Fruit fly (Drosophila melanogaster) whole organism, wandering third instar larva: ENCODE data around the gene UQCR-6.4L.

Experiments used
- Abd-B ChIP-seq: fragments of >200 bp; optimal IDR thresholded peaks from 2 replicates; lab custom pipeline; 2017; ENCODE audit warnings: missing biosample characterization, missing genetic modification characterization
- CG32264 ChIP-seq: fragments of 200-800 bp; sonication (Bioruptor generic); optimal IDR thresholded peaks from 2 replicates; lab custom pipeline; 2016; ENCODE audit warnings: missing biosample characterization, missing genetic modification characterization
- CG9705 ChIP-seq: fragments of 200-800 bp; sonication (Bioruptor generic); optimal IDR thresholded peaks from 2 replicates; lab custom pipeline; 2018; ENCODE audit warnings: missing biosample characterization, mild to moderate bottlenecking, missing genetic modification characterization
- CrebA ChIP-seq: fragments of 200-800 bp; sonication (Bioruptor generic); optimal IDR thresholded peaks from 2 replicates; lab custom pipeline; 2016; ENCODE audit warnings: missing biosample characterization, mild to moderate bottlenecking, missing genetic modification characterization, borderline replicate concordance
- Dfd ChIP-seq: fragments of >200 bp; optimal IDR thresholded peaks from 2 replicates; lab custom pipeline; 2017; ENCODE audit warnings: missing biosample characterization, missing genetic modification characterization
- Dif ChIP-seq: fragments of 200-275, 200-300 bp; sonication (Bioruptor generic); optimal IDR thresholded peaks from 2 replicates; lab custom pipeline; 2018; ENCODE audit warnings: missing biosample characterization, missing genetic modification characterization; ENCODE audit not compliant: partially characterized antibody
- GATAd ChIP-seq: sonication (Bioruptor generic); optimal IDR thresholded peaks from 2 replicates; lab custom pipeline; 2016; ENCODE audit warnings: missing biosample characterization, missing genetic modification characterization
- HLH106 ChIP-seq: fragments of 200-800 bp; optimal IDR thresholded peaks from 3 replicates; lab custom pipeline; 2019; ENCODE audit warnings: missing biosample characterization, mild to moderate bottlenecking, missing genetic modification characterization, moderate library complexity
- Hr78 ChIP-seq: fragments of >200 bp; optimal IDR thresholded peaks from 2 replicates; lab custom pipeline; 2017; ENCODE audit warnings: missing biosample characterization, missing genetic modification characterization
- Hr83 ChIP-seq: fragments of 200-300 bp; sonication (Bioruptor generic); optimal IDR thresholded peaks from 2 replicates; lab custom pipeline; 2016; ENCODE audit warnings: missing biosample characterization, mild to moderate bottlenecking, missing genetic modification characterization, moderate library complexity; ENCODE audit not compliant: poor library complexity, severe bottlenecking
- Jra ChIP-seq: sonication (Bioruptor generic); optimal IDR thresholded peaks from 2 replicates; lab custom pipeline; 2016; ENCODE audit warnings: missing biosample characterization, missing genetic modification characterization
- Mio ChIP-seq: sonication (Bioruptor generic); optimal IDR thresholded peaks from 2 replicates; lab custom pipeline; 2016; ENCODE audit warnings: missing biosample characterization, missing genetic modification characterization
- Myc ChIP-seq: fragments of >200 bp; optimal IDR thresholded peaks from 2 replicates; lab custom pipeline; 2017
- OdsH ChIP-seq: fragments of 200-800 bp; sonication (Bioruptor generic); optimal IDR thresholded peaks from 2 replicates; lab custom pipeline; 2016; ENCODE audit warnings: missing biosample characterization, mild to moderate bottlenecking, missing genetic modification characterization
- Rel ChIP-seq, 2 experiments: fragments of 200-800 bp; sonication (Bioruptor generic) in 1 of 2; optimal IDR thresholded peaks; 2 replicates in 1 of 2; 3 replicates in 1 of 2; lab custom pipeline; 2016 to 2019; ENCODE audit warnings: mild to moderate bottlenecking in 2 of 2, missing biosample characterization in 2 of 2, missing genetic modification characterization in 2 of 2, moderate library complexity in 1 of 2
- Sp1 ChIP-seq: fragments of 200-800 bp; sonication (Bioruptor generic); optimal IDR thresholded peaks from 3 replicates; lab custom pipeline; 2019; ENCODE audit warnings: missing biosample characterization, mild to moderate bottlenecking, missing genetic modification characterization, moderate library complexity
- Vsx2 ChIP-seq: fragments of 200-300, 225-300 bp; sonication (Bioruptor generic); optimal IDR thresholded peaks from 2 replicates; lab custom pipeline; 2018; ENCODE audit warnings: missing biosample characterization, missing genetic modification characterization; ENCODE audit not compliant: partially characterized antibody
- br ChIP-seq: fragments of 200-800 bp; sonication (Bioruptor generic); optimal IDR thresholded peaks from 2 replicates; lab custom pipeline; 2016; ENCODE audit warnings: missing biosample characterization, missing genetic modification characterization
- brk ChIP-seq: fragments of 200-800 bp; sonication (Bioruptor generic); optimal IDR thresholded peaks from 2 replicates; lab custom pipeline; 2016; ENCODE audit warnings: missing biosample characterization, mild to moderate bottlenecking, missing genetic modification characterization
- dl ChIP-seq, 2 experiments: fragments of 175-275, 200-275 bp in 1 of 2; fragments of 200-275 bp in 1 of 2; sonication (Bioruptor generic); optimal IDR thresholded peaks; lab custom pipeline; 2018; ENCODE audit warnings: mild to moderate bottlenecking in 2 of 2, missing biosample characterization in 2 of 2, missing genetic modification characterization in 2 of 2, moderate library complexity in 2 of 2; ENCODE audit not compliant: partially characterized antibody in 2 of 2, insufficient read depth in 1 of 2
- dmrt93B ChIP-seq: fragments of 200-800 bp; sonication (Bioruptor generic); optimal IDR thresholded peaks from 2 replicates; lab custom pipeline; 2018; ENCODE audit warnings: missing biosample characterization, mild to moderate bottlenecking, missing genetic modification characterization
- dsf ChIP-seq: sonication (Bioruptor generic); optimal IDR thresholded peaks from 2 replicates; lab custom pipeline; 2016; ENCODE audit warnings: missing biosample characterization, missing genetic modification characterization, borderline replicate concordance
- ey ChIP-seq: fragments of 200-800 bp; sonication (Bioruptor generic); optimal IDR thresholded peaks from 2 replicates; lab custom pipeline; 2016; ENCODE audit warnings: missing biosample characterization, missing genetic modification characterization
- foxo ChIP-seq, 2 experiments: fragments of 200-800 bp; sonication (Bioruptor generic); optimal IDR thresholded peaks; 2 replicates in 1 of 2; 3 replicates in 1 of 2; lab custom pipeline; 2016 to 2017; ENCODE audit warnings: missing biosample characterization in 2 of 2, missing genetic modification characterization in 2 of 2
- fru ChIP-seq: fragments of 200-800 bp; sonication (Bioruptor generic); optimal IDR thresholded peaks from 3 replicates; lab custom pipeline; 2016; ENCODE audit warnings: missing biosample characterization, mild to moderate bottlenecking, missing genetic modification characterization
- h ChIP-seq: fragments of 200-800 bp; sonication (Bioruptor generic); optimal IDR thresholded peaks from 3 replicates; lab custom pipeline; 2016; ENCODE audit warnings: missing biosample characterization, mild to moderate bottlenecking, missing genetic modification characterization
- jim ChIP-seq: fragments of 175-275, 200-325 bp; sonication (Bioruptor generic); optimal IDR thresholded peaks from 2 replicates; lab custom pipeline; 2016; ENCODE audit warnings: missing biosample characterization, mild to moderate bottlenecking, missing genetic modification characterization
- lola ChIP-seq: fragments of >200 bp; optimal IDR thresholded peaks from 2 replicates; lab custom pipeline; 2017; ENCODE audit warnings: missing biosample characterization, missing genetic modification characterization
- pan ChIP-seq: fragments of >200 bp; optimal IDR thresholded peaks from 2 replicates; lab custom pipeline; 2017
- psq ChIP-seq: fragments of 200-800 bp; sonication (Bioruptor generic); optimal IDR thresholded peaks from 3 replicates; lab custom pipeline; 2017; ENCODE audit warnings: missing biosample characterization, mild to moderate bottlenecking, missing genetic modification characterization, moderate library complexity
- rgr ChIP-seq: fragments of 200-800 bp; sonication (Bioruptor generic); optimal IDR thresholded peaks from 3 replicates; lab custom pipeline; 2016; ENCODE audit warnings: missing biosample characterization, mild to moderate bottlenecking, missing genetic modification characterization
- sage ChIP-seq: fragments of 200-800 bp; sonication (Bioruptor generic); optimal IDR thresholded peaks from 2 replicates; lab custom pipeline; 2016; ENCODE audit warnings: missing biosample characterization, mild to moderate bottlenecking, missing genetic modification characterization
- tai ChIP-seq: sonication (Bioruptor generic); optimal IDR thresholded peaks from 2 replicates; lab custom pipeline; 2016; ENCODE audit warnings: missing biosample characterization, missing genetic modification characterization
- woc ChIP-seq: sonication (Bioruptor generic); optimal IDR thresholded peaks from 2 replicates; lab custom pipeline; 2016; ENCODE audit warnings: missing biosample characterization, mild to moderate bottlenecking, missing genetic modification characterization

Gene UQCR-6.4L

DNA sequence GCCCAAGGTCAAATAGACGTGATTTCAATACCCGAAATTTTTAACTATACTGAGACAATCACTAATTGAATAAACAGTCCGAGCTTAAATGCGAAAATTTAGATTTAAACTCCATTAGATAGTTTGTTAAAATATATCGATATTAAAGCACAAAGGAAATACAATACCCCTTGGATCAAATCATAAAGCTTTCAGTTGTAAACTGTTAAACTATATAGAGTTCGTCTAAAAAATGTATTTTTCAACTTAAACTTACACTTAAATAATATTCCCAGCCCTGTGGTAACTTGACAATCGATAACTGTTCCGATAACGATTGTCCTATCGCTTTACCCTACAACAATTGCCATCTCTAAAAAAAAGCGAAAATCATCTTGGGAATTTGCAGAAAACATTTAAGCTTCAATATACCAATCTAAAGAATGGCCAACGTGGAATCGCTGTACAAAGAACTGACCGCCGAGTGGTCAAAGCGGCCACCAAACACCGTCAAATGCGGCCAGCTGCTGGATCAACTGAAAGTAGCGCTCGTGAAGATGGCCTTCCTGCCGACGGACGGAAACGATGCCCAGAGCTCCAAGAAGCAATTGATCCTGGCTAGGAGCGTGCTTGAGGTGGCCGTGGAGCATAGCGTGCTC lies 16.2 kb downstream of the UQCR-6.4L start, which contains the start of gene Rpn12:
Gene Rpn12, plus strand, starts transcription at position 351 of the 638 bp plus-strand sequence.
- TF ChIP-seq CrebA (GFP tag; lab: Kevin White, UChicago) (no peak), br (GFP tag; lab: Kevin White, UChicago) (peak; percentile 22), fru (peak; percentile 45), h (GFP tag; lab: Kevin White, UChicago) (peak; percentile 49), Dif (GFP tag; lab: Kevin White, UChicago) (no peak), dmrt93B (no peak), Myc (peak; percentile 15), HLH106 (tag; lab: Kevin White, UChicago) (peak; percentile 65), Mio (GFP tag; lab: Kevin White, UChicago) (no peak), dsf (GFP tag; lab: Kevin White, UChicago) (peak; percentile 29), Hr83 (GFP tag; lab: Kevin White, UChicago) (peak; percentile 29), Jra (GFP tag; lab: Kevin White, UChicago) (peak; percentile 27), foxo (GFP tag; optimal IDR thresholded peaks at IDR 0.05; lab: Kevin White, UChicago) (peak in 1 of 2 experiments; percentile 58), CG9705 (GFP tag; lab: Kevin White, UChicago) (peak; percentile 12), rgr (GFP tag; lab: Kevin White, UChicago) (peak; percentile 22), Rel (GFP tag; optimal IDR thresholded peaks at IDR 0.05; lab: Kevin White, UChicago) (no peak), Rel (tag; optimal IDR thresholded peaks at IDR 0.05; lab: Kevin White, UChicago) (peak; percentile 50), woc (GFP tag; lab: Kevin White, UChicago) (peak; percentile 45), Sp1 (GFP tag; lab: Kevin White, UChicago) (peak; percentile 42), OdsH (GFP tag; lab: Kevin White, UChicago) (no peak), pan (no peak), ey (GFP tag; lab: Kevin White, UChicago) (peak; percentile 33), lola (GFP tag; lab: Kevin White, UChicago) (no peak), Abd-B (GFP tag; lab: Kevin White, UChicago) (no peak)

DNA sequence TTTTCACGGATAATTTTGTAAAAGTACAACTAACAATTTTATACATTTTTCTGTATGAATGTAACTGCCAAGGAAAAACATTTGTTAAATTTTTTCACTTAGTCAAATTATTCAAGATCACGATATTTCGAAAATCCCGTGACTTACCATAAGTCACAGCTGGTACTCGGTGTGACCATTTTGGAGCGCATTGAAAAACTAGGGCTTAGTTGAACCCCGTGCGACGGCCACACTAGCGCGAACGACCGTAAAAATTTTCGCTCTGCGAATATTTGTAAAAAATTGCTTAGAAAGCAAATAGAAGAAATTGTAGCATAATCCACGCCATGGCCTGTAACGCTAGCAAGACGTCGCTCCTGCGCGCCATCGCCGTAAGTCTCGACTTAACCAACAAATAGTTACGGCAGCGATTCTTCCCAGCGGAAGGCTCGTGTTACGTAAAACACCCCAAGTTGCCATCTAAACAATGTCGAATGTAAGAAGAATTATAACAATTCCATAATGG lies 17.6 kb downstream of the UQCR-6.4L start, which contains the start of gene UQCR-C2:
Gene UQCR-C2, plus strand, starts transcription at position 51 of the 505 bp plus-strand sequence.
- no peak for TF ChIP-seq h (GFP tag; lab: Kevin White, UChicago)
- no peak for TF ChIP-seq sage
- TF ChIP-seq Sp1 (GFP tag; lab: Kevin White, UChicago): peak; percentile 11
- TF ChIP-seq Hr78 (GFP tag; lab: Kevin White, UChicago): no peak
- TF ChIP-seq Hr83 (GFP tag; lab: Kevin White, UChicago): peak; percentile 8
- TF ChIP-seq Rel (GFP tag; optimal IDR thresholded peaks at IDR 0.05; lab: Kevin White, UChicago): no peak
- TF ChIP-seq Rel (tag; optimal IDR thresholded peaks at IDR 0.05; lab: Kevin White, UChicago): peak; percentile 46
- TF ChIP-seq Dif (GFP tag; lab: Kevin White, UChicago): peak; percentile 10
- no peak for TF ChIP-seq Dfd (GFP tag; lab: Kevin White, UChicago)
- TF ChIP-seq Myc: no peak
- peak; percentile 13 for TF ChIP-seq HLH106 (tag; lab: Kevin White, UChicago)
- peak; percentile 87 for TF ChIP-seq woc (GFP tag; lab: Kevin White, UChicago)
- no peak for TF ChIP-seq dl (GFP tag; optimal IDR thresholded peaks at IDR 0.05; lab: Kevin White, UChicago; ENCODE audit: insufficient read depth in 1 of 2, partially characterized antibody in 2 of 2)
- peak; percentile 63 for TF ChIP-seq rgr (GFP tag; lab: Kevin White, UChicago)
- no peak for TF ChIP-seq GATAd (GFP tag; lab: Kevin White, UChicago)
- TF ChIP-seq lola (GFP tag; lab: Kevin White, UChicago): no peak
- TF ChIP-seq foxo (GFP tag; optimal IDR thresholded peaks at IDR 0.05; lab: Kevin White, UChicago): peak in 1 of 2 experiments; percentile 2
- TF ChIP-seq CG9705 (GFP tag; lab: Kevin White, UChicago): no peak

dm6 chr3L:16586989-16587388 lies 20.4 kb downstream of the UQCR-6.4L start, which contains the start of the genes Syx8 and CG32163:
Syx8 (minus strand) TSS chr3L:16587057.
CG32163 (plus strand) TSS chr3L:16587157.
- TF ChIP-seq Rel (GFP tag; optimal IDR thresholded peaks at IDR 0.05; lab: Kevin White, UChicago) (no peak), Rel (tag; optimal IDR thresholded peaks at IDR 0.05; lab: Kevin White, UChicago) (peak; percentile 13), Abd-B (GFP tag; lab: Kevin White, UChicago) (no peak)

DNA sequence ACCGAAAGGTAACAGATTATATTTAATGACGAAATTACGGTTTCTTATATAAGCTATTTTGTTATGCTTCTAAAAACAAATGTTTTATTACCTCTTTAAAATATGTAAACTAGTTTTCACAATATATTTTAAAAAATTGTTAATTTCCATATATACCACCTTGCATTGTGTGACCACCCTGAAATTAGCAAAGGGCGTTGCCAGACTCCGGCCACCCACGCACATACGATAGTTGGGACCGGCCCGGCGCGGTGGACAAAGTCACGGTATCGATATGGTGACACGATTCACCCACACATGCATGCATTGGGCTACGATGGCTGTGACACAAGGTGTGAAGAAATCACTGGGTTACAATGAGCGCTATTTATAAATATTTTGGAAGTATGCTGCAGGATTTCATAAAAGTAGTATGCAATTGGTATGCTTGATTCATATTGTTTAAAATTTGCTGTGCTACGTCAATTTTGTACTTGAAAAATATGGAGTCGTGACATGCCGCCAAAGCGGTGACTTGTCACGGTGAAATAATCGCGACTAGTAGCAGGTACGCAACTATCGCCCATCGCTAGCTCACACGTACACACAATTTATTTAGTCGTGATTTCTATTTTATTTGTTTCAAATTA lies 21.6 kb downstream of the UQCR-6.4L start:
- TF ChIP-seq CG32264 (peak; percentile 5), rgr (GFP tag; lab: Kevin White, UChicago) (peak; percentile 63), fru (peak; percentile 44), dmrt93B (peak; percentile 47), tai (no peak), dsf (GFP tag; lab: Kevin White, UChicago) (no peak), Hr78 (GFP tag; lab: Kevin White, UChicago) (no peak), Dfd (GFP tag; lab: Kevin White, UChicago) (no peak), foxo (GFP tag; optimal IDR thresholded peaks at IDR 0.05; lab: Kevin White, UChicago) (peak in 1 of 2 experiments; percentile 59), Sp1 (GFP tag; lab: Kevin White, UChicago) (peak; percentile 45), Abd-B (GFP tag; lab: Kevin White, UChicago) (no peak), psq (GFP tag; lab: Kevin White, UChicago) (peak; percentile 42), Rel (GFP tag; optimal IDR thresholded peaks at IDR 0.05; lab: Kevin White, UChicago) (no peak), Rel (tag; optimal IDR thresholded peaks at IDR 0.05; lab: Kevin White, UChicago) (peak; percentile 72), woc (GFP tag; lab: Kevin White, UChicago) (peak; percentile 96), brk (GFP tag; lab: Kevin White, UChicago) (no peak), Hr83 (GFP tag; lab: Kevin White, UChicago) (peak; percentile 91), jim (GFP tag; lab: Kevin White, UChicago) (no peak), Dif (GFP tag; lab: Kevin White, UChicago) (no peak), Myc (peak; percentile 45), HLH106 (tag; lab: Kevin White, UChicago) (peak; percentile 54), Vsx2 (GFP tag; lab: Kevin White, UChicago) (no peak), ey (GFP tag; lab: Kevin White, UChicago) (peak; percentile 43)
